Worm (Caenorhabditis elegans): ENCODE measurements around the gene C10C6.13.

ce11 chrIV:11455824-11456223 is 13.7 kb downstream of the C10C6.13 start:
- TF ChIP-seq egl-27 (tag; optimal IDR thresholded peaks at IDR 0.05) = no peak
- TF ChIP-seq jun-1 (tag; optimal IDR thresholded peaks at IDR 0.05) = no peak
- no peak for TF ChIP-seq tbx-2 (tag; optimal IDR thresholded peaks at IDR 0.05)

All from whole organism, L3 larva.